Worm (Caenorhabditis elegans) whole organism, young adult: ENCODE results near the gene arf-5.

Experiments
- B0261.1 ChIP-seq: sonication (generic microtip); optimal IDR thresholded peaks from 2 replicates; lab custom pipeline; 2016; ENCODE audit warnings: mild to moderate bottlenecking, missing genetic modification characterization, moderate library complexity, missing compliant biosample characterization
- F23B12.7 ChIP-seq: sonication (generic microtip); optimal IDR thresholded peaks from 2 replicates; lab custom pipeline; 2017; ENCODE audit warnings: missing genetic modification characterization, mild to moderate bottlenecking, missing compliant biosample characterization, antibody characterized with exemption, moderate library complexity; ENCODE audit not compliant: insufficient read depth
- F37B4.10 ChIP-seq: fragments of 200-800 bp; sonication (Bioruptor generic); IDR thresholded peaks from 2 replicates; pipeline ENCODE4 v1.3.6; 2022; ENCODE audit warnings: missing genetic modification characterization, missing compliant biosample characterization
- F49E8.2 ChIP-seq: sonication (generic microtip); optimal IDR thresholded peaks from 3 replicates; lab custom pipeline; 2017; ENCODE audit warnings: missing genetic modification characterization, mild to moderate bottlenecking, missing compliant biosample characterization, antibody characterized with exemption, moderate library complexity; ENCODE audit not compliant: insufficient read depth
- F52B5.7 ChIP-seq: sonication (generic microtip); optimal IDR thresholded peaks from 2 replicates; lab custom pipeline; 2016; ENCODE audit warnings: mild to moderate bottlenecking, missing genetic modification characterization, missing compliant biosample characterization
- K12H6.12 ChIP-seq: fragments of 200-800 bp; sonication (Bioruptor generic); optimal IDR thresholded peaks from 2 replicates; lab custom pipeline; 2018; ENCODE audit warnings: mild to moderate bottlenecking, missing genetic modification characterization, missing compliant biosample characterization
- T07F8.4 ChIP-seq: sonication (generic microtip); optimal IDR thresholded peaks from 2 replicates; lab custom pipeline; 2016; ENCODE audit warnings: mild to moderate bottlenecking, missing genetic modification characterization, moderate library complexity, missing compliant biosample characterization
- ZK185.1 ChIP-seq: sonication (generic microtip); optimal IDR thresholded peaks from 2 replicates; lab custom pipeline; 2016; ENCODE audit warnings: mild to moderate bottlenecking, missing genetic modification characterization, missing compliant biosample characterization; ENCODE audit not compliant: poor library complexity, severe bottlenecking
- aptf-2 ChIP-seq: fragments of 200-800 bp; sonication (Bioruptor generic); conservative IDR thresholded peaks from 2 replicates; pipeline ENCODE4 v1.3.6; 2022; ENCODE audit warnings: missing genetic modification reagents, missing genetic modification characterization, missing compliant biosample characterization
- attf-3 ChIP-seq: fragments of 200-800 bp; sonication (Bioruptor generic); conservative IDR thresholded peaks from 2 replicates; pipeline ENCODE4 v1.3.6; 2022; ENCODE audit warnings: missing genetic modification reagents, missing genetic modification characterization, missing compliant biosample characterization
- cebp-1 ChIP-seq, 2 experiments: fragments of 200-800 bp in 1 of 2; sonication (Bioruptor generic) in 1 of 2; sonication (generic microtip) in 1 of 2; IDR thresholded peaks in 1 of 2; optimal IDR thresholded peaks in 1 of 2; 2 replicates each; pipeline versions ENCODE4 v1.3.6 to Lab custom; 2017 to 2022; ENCODE audit warnings: missing compliant biosample characterization in 2 of 2, missing genetic modification characterization in 2 of 2, mild to moderate bottlenecking in 1 of 2, missing genetic modification reagents in 1 of 2, moderate library complexity in 1 of 2
- ceh-27 ChIP-seq: fragments of 200-800 bp; sonication (Bioruptor generic); optimal IDR thresholded peaks from 2 replicates; lab custom pipeline; 2018; ENCODE audit warnings: mild to moderate bottlenecking, missing genetic modification characterization, moderate library complexity, missing compliant biosample characterization
- ceh-40 ChIP-seq: fragments of 200-800 bp; sonication (Bioruptor generic); IDR thresholded peaks from 2 replicates; pipeline ENCODE4 v1.3.6; 2022; ENCODE audit warnings: missing genetic modification characterization, missing compliant biosample characterization
- ceh-91 ChIP-seq: fragments of 200-800 bp; sonication (Bioruptor generic); IDR thresholded peaks from 2 replicates; pipeline ENCODE4 v1.3.6; 2022; ENCODE audit warnings: missing genetic modification reagents, missing genetic modification characterization, missing compliant biosample characterization
- efl-1 ChIP-seq: fragments of 150-350 bp; optimal IDR thresholded peaks from 2 replicates; lab custom pipeline; 2014; ENCODE audit warnings: missing biosample characterization, missing genetic modification reagents, missing genetic modification characterization
- ekl-4 ChIP-seq: fragments of 200-800 bp; sonication (Bioruptor generic); IDR thresholded peaks from 2 replicates; pipeline ENCODE4 v1.3.6; 2022; ENCODE audit warnings: missing genetic modification reagents, missing genetic modification characterization, missing compliant biosample characterization
- fkh-3 ChIP-seq: sonication (generic microtip); optimal IDR thresholded peaks from 2 replicates; lab custom pipeline; 2016; ENCODE audit warnings: mild to moderate bottlenecking, missing genetic modification characterization, missing compliant biosample characterization
- him-1 ChIP-seq: sonication (generic microtip); optimal IDR thresholded peaks from 2 replicates; lab custom pipeline; 2016; ENCODE audit warnings: missing genotype, missing genetic modification reagents, missing genetic modification characterization, missing compliant biosample characterization
- hrde-1 ChIP-seq: sonication (generic microtip); optimal IDR thresholded peaks from 2 replicates; lab custom pipeline; 2016; ENCODE audit warnings: missing genetic modification characterization, mild to moderate bottlenecking, missing compliant biosample characterization, moderate library complexity, missing genotype, missing genetic modification reagents, borderline replicate concordance
- let-526 ChIP-seq: fragments of 200-800 bp; sonication (Bioruptor generic); IDR thresholded peaks from 2 replicates; pipeline ENCODE4 v1.3.6; 2022; ENCODE audit warnings: missing genetic modification reagents, missing genetic modification characterization, missing compliant biosample characterization
- lir-1 ChIP-seq: fragments of 200-800 bp; sonication (Bioruptor generic); conservative IDR thresholded peaks from 2 replicates; pipeline ENCODE4 v1.3.6; 2022; ENCODE audit warnings: missing genetic modification reagents, missing genetic modification characterization, missing compliant biosample characterization
- lsy-27 ChIP-seq: sonication (generic microtip); optimal IDR thresholded peaks from 2 replicates; lab custom pipeline; 2017; ENCODE audit warnings: missing genetic modification characterization, mild to moderate bottlenecking, missing compliant biosample characterization, antibody characterized with exemption, missing genotype, borderline replicate concordance; ENCODE audit not compliant: insufficient read depth
- madf-10 ChIP-seq: sonication (generic microtip); optimal IDR thresholded peaks from 2 replicates; lab custom pipeline; 2016; ENCODE audit warnings: mild to moderate bottlenecking, missing genetic modification characterization, missing compliant biosample characterization
- nhr-27 ChIP-seq: fragments of 200-800 bp; sonication (Bioruptor generic); optimal IDR thresholded peaks from 2 replicates; lab custom pipeline; 2018; ENCODE audit warnings: mild to moderate bottlenecking, missing genetic modification characterization, moderate library complexity, missing compliant biosample characterization
- pbrm-1 ChIP-seq: fragments of 200-800 bp; sonication (Bioruptor generic); IDR thresholded peaks from 2 replicates; pipeline ENCODE4 v1.3.6; 2022; ENCODE audit warnings: missing genetic modification reagents, missing genetic modification characterization, missing compliant biosample characterization
- rec-8 ChIP-seq, 2 experiments: sonication (generic microtip); optimal IDR thresholded peaks; 2 replicates each; lab custom pipeline; 2016; ENCODE audit warnings: mild to moderate bottlenecking in 2 of 2, missing genetic modification characterization in 2 of 2, missing genetic modification reagents in 2 of 2, missing genotype in 2 of 2, missing biosample characterization in 1 of 2, missing compliant biosample characterization in 1 of 2, moderate library complexity in 1 of 2
- repo-1 ChIP-seq: sonication (generic microtip); optimal IDR thresholded peaks from 2 replicates; lab custom pipeline; 2017; ENCODE audit warnings: mild to moderate bottlenecking, missing genetic modification characterization, missing compliant biosample characterization
- rpc-1 ChIP-seq, 2 experiments: fragments of 150-350 bp in 1 of 2; sonication (generic microtip) in 1 of 2; optimal IDR thresholded peaks; 2 replicates each; lab custom pipeline; 2014 to 2018; ENCODE audit warnings: missing biosample characterization in 1 of 2, missing genetic modification characterization in 1 of 2, missing genetic modification reagents in 1 of 2, missing genotype in 1 of 2
- sdz-38 ChIP-seq: sonication (generic microtip); optimal IDR thresholded peaks from 2 replicates; lab custom pipeline; 2016; ENCODE audit warnings: missing genotype, missing genetic modification characterization, missing compliant biosample characterization
- tbp1 ChIP-seq: fragments of 200-800 bp; sonication (Bioruptor generic); optimal IDR thresholded peaks from 2 replicates; lab custom pipeline; 2018; ENCODE audit warnings: mild to moderate bottlenecking, missing genetic modification characterization, missing compliant biosample characterization
- zim-3 ChIP-seq: sonication (generic microtip); optimal IDR thresholded peaks from 2 replicates; lab custom pipeline; 2017; ENCODE audit warnings: mild to moderate bottlenecking, missing genetic modification characterization, moderate library complexity, missing compliant biosample characterization
- ztf-25 ChIP-seq: fragments of 200-800 bp; sonication (Bioruptor generic); IDR thresholded peaks from 2 replicates; pipeline ENCODE4 v1.3.6; 2022; ENCODE audit warnings: missing genetic modification reagents, missing genetic modification characterization, missing compliant biosample characterization
- ztf-3 ChIP-seq: fragments of 200-800 bp; sonication (Bioruptor generic); optimal IDR thresholded peaks from 2 replicates; lab custom pipeline; 2018; ENCODE audit warnings: mild to moderate bottlenecking, missing genetic modification characterization, missing compliant biosample characterization

Gene arf-5

DNA sequence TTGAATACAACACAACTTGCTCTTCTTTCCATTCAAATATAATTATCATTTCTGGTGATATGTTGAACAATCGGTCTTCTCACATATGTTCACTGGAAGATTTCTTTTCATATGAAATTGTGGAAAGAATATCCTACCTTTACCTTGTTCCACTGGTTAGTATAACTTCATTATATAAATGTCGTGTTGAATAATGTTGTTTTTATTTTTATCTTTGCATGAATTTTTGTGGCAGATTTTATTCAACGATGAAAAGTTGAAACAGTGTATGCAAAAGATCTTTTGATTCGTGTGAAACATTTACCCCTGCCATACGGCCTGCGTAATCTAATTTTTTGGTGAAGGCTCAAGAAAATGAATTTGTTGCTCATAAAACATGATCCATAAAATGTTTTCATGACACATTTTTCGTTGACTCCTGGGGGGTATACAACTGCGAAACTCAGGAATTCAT lies 20.4 kb upstream of the arf-5 start (continued):
- TF ChIP-seq F49E8.2 (tag; lab: Kevin White, UChicago) (peak; percentile 97), fkh-3 (tag; lab: Kevin White, UChicago) (peak; percentile 88)

ce11 chrIV:7967006-7967405 lies 15.3 kb upstream of the arf-5 start, which contains the start of gene F57H12.5:
Gene F57H12.5 (plus strand): TSS chrIV:7967306.
- TF ChIP-seq him-1 (tag; lab: Kevin White, UChicago) = no peak

DNA sequence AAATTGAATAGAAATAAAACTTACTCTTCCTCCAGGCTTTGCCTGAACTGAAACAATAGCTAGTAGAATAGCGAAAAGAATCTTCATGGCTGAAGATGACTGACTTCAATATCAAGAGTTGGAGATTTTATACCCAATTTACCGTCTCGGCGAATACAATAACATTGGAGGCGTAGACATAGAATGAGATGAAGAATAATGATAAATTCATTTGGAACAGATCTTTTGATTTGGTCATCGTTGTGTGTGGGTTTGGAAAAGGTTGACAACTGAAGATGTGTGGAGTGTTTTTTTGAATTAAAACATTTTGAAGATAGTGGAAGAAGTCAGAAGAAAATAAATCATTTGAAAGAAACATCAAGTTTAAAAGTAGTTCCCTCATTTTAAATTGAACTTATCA lies 6.1 kb upstream of the arf-5 start, which contains the start of gene F57H12.6:
Gene F57H12.6 (minus strand): TSS at position 101 of the 400 bp plus-strand sequence.
- no peak for TF ChIP-seq ceh-40 (GFP tag; lab: Robert Waterston, UW)
- TF ChIP-seq lsy-27 (tag; lab: Kevin White, UChicago) = no peak
- TF ChIP-seq pbrm-1 = no peak
- no peak for TF ChIP-seq ekl-4 (GFP tag; lab: Robert Waterston, UW)
- TF ChIP-seq hrde-1 (tag; lab: Kevin White, UChicago) = no peak
- TF ChIP-seq T07F8.4 (tag; lab: Kevin White, UChicago) = no peak
- no peak for TF ChIP-seq tbp1
- TF ChIP-seq rec-8 (tag; optimal IDR thresholded peaks at IDR 0.05; lab: Kevin White, UChicago) = no peak
- no peak for TF ChIP-seq ceh-91

DNA sequence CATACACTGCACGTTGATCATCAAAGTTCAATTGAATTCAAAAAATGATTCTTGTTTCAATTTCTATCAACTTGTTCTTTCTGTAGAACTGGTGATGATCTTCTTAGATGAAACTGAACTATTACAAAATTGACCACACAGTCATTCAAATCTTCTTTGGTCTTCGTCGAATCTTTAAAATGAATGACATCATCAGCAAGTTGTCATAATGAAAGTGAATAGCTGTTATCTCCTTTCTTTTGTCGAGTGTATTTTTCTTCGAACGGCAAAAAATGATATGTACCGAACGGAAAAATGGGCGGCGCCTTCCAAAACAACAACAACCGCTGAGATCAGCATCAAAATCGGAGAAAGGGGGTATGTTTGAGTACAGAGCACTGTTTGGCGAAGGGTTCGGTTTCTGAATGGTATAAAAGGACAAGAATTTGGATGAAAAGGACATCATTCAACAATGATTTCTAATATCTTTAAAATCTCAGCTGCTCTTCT lies 4.8 kb upstream of the arf-5 start, which contains the start of gene ora-1:
Gene ora-1 (plus strand): TSS at position 439 of the 489 bp plus-strand sequence.
- TF ChIP-seq lsy-27 (tag; lab: Kevin White, UChicago) = no peak
- TF ChIP-seq attf-3 (GFP tag; lab: Robert Waterston, UW) = no peak
- no peak for TF ChIP-seq lir-1 (GFP tag; lab: Robert Waterston, UW)
- no peak for TF ChIP-seq B0261.1
- TF ChIP-seq ztf-3 (GFP tag; lab: Kevin White, UChicago) = no peak
- no peak for TF ChIP-seq let-526 (GFP tag; lab: Robert Waterston, UW)
- TF ChIP-seq repo-1 (tag; lab: Kevin White, UChicago) = no peak
- no peak for TF ChIP-seq F37B4.10 (GFP tag; lab: Robert Waterston, UW)
- TF ChIP-seq F23B12.7 = no peak
- no peak for TF ChIP-seq ZK185.1
- TF ChIP-seq aptf-2 = no peak
- TF ChIP-seq K12H6.12 = no peak

DNA sequence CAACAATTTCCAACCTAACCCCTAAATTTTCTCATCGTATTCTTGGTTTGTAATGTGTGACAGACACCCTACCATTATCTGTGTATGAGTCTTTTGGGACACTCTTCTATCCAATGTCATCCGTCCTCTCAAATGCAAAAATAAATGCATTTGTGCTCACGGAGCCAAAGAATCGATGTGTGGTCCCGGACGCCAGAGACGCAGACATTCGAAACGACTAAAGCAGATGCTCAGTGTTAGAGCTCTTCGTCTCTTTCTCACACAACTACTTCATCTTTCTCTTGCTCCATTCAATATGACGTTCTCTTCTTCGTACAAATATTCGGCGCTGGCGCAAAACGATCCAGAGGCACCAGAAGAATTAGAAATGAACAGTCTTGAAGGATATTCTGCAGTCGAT lies 2.7 kb upstream of the arf-5 start, which contains the start of gene unc-24:
Gene unc-24 (plus strand): TSS at position 283 of the 400 bp plus-strand sequence.
- TF ChIP-seq ceh-27 (GFP tag; lab: Kevin White, UChicago) (no peak), ceh-40 (GFP tag; lab: Robert Waterston, UW) (no peak), cebp-1 (GFP tag; IDR thresholded peaks at IDR 0.05; lab: Robert Waterston, UW) (no peak), cebp-1 (tag; optimal IDR thresholded peaks at IDR 0.05; lab: Kevin White, UChicago) (no peak), ZK185.1 (no peak), F52B5.7 (tag; lab: Kevin White, UChicago) (no peak), madf-10 (no peak), ekl-4 (GFP tag; lab: Robert Waterston, UW) (no peak), zim-3 (tag; lab: Kevin White, UChicago) (no peak), ztf-25 (no peak), nhr-27 (tag; lab: Kevin White, UChicago) (no peak), rpc-1 (optimal IDR thresholded peaks at IDR 0.05; lab: Kevin White, UChicago) (no peak), rpc-1 (tag; optimal IDR thresholded peaks at IDR 0.05; lab: Kevin White, UChicago) (no peak), efl-1 (GFP tag; lab: Kevin White, UChicago) (no peak), sdz-38 (tag; lab: Kevin White, UChicago) (no peak), F37B4.10 (GFP tag; lab: Robert Waterston, UW) (no peak)
